Worm (Caenorhabditis elegans) whole organism, L2 larva: ENCODE data around the gene sea-2.

ENCODE experiments used
- ZK546.5 ChIP-seq: sonication (generic microtip); optimal IDR thresholded peaks from 2 replicates; lab custom pipeline; 2017; ENCODE audit warnings: missing biosample characterization, missing genetic modification characterization
- blmp-1 ChIP-seq: sonication (generic microtip); optimal IDR thresholded peaks from 2 replicates; lab custom pipeline; 2017; ENCODE audit warnings: missing genetic modification characterization, mild to moderate bottlenecking, missing compliant biosample characterization, antibody characterized with exemption, moderate library complexity; ENCODE audit not compliant: insufficient read depth
- lin-13 ChIP-seq: fragments of 150-350 bp; optimal IDR thresholded peaks from 2 replicates; lab custom pipeline; 2014; ENCODE audit warnings: missing biosample characterization, missing genetic modification reagents, missing genetic modification characterization
- mdl-1 ChIP-seq, 2 experiments: fragments of 150-350 bp in 1 of 2; sonication (generic microtip) in 1 of 2; optimal IDR thresholded peaks; 2 replicates each; lab custom pipeline; 2017; ENCODE audit warnings: missing biosample characterization in 2 of 2, missing genetic modification characterization in 2 of 2
- ztf-11 ChIP-seq: sonication (generic microtip); optimal IDR thresholded peaks from 2 replicates; lab custom pipeline; 2017; ENCODE audit warnings: missing biosample characterization, missing genetic modification characterization
- ztf-4 ChIP-seq: fragments of 150-350 bp; optimal IDR thresholded peaks from 2 replicates; lab custom pipeline; 2014; ENCODE audit warnings: missing biosample characterization, missing genetic modification characterization

DNA sequence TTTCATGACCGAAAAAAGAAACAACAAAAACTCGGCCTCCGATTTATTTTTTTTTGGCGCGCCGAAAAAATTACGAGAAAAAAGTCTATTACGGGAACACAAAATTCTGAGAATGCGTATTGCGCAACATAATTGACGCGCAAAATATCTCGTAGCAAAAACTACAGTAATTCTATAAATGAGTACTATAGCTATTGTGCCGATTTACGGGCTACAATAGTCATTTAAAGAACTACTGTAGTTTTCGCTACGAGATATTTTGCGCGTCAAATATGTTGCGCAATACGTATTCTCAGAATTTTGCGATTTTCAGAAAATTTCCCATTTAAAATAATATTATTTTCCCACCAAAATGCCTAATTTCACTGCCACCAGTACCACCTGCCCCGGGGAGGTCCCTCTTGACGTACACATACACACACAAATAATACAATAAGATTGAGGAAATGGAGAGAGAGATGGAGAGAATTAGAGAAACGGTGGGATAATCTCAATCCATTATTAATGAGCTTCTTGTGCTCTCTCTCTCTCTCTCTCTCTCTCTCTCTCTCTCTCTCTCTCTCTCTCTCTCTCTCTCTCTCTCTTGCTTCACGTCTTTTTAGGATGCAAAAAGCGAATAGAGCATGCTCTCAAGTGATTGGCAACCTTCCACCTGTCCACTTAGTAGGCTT is 9.4 kb downstream of the sea-2 start:
- TF ChIP-seq mdl-1 (tag; optimal IDR thresholded peaks at IDR 0.05; lab: Kevin White, UChicago) (no peak), blmp-1 (no peak), ztf-4 (tag; lab: Kevin White, UChicago) (no peak), lin-13 (GFP tag; lab: Kevin White, UChicago) (no peak), ztf-11 (tag; lab: Kevin White, UChicago) (no peak), ZK546.5 (tag; lab: Kevin White, UChicago) (no peak)
